Worm (Caenorhabditis elegans) whole organism, L1 larva: ENCODE measurements around the gene C44B11.1.

Experiments
- C04F5.9 ChIP-seq: sonication (generic microtip); optimal IDR thresholded peaks from 2 replicates; lab custom pipeline; 2016; ENCODE audit warnings: missing genetic modification characterization, missing compliant biosample characterization
- F16B12.6 ChIP-seq: fragments of 150-350 bp; optimal IDR thresholded peaks from 2 replicates; lab custom pipeline; 2014; ENCODE audit warnings: missing biosample characterization, missing genetic modification characterization
- Y116A8C.19 ChIP-seq: sonication (generic microtip); optimal IDR thresholded peaks from 2 replicates; lab custom pipeline; 2016; ENCODE audit warnings: missing compliant biosample characterization, missing genetic modification characterization, borderline replicate concordance
- aha-1 ChIP-seq: fragments of 150-350 bp; optimal IDR thresholded peaks from 2 replicates; lab custom pipeline; 2014; ENCODE audit warnings: missing biosample characterization, missing genetic modification characterization
- alr-1 ChIP-seq: fragments of 200-800 bp; sonication (Bioruptor generic); optimal IDR thresholded peaks from 2 replicates; lab custom pipeline; 2018; ENCODE audit warnings: borderline replicate concordance, mild to moderate bottlenecking, missing genetic modification characterization, missing compliant biosample characterization
- aly-2 ChIP-seq: fragments of 150-350 bp; optimal IDR thresholded peaks from 2 replicates; lab custom pipeline; 2014; ENCODE audit warnings: missing biosample characterization, missing genetic modification characterization
- ama-1 ChIP-seq: fragments of 150-350 bp; optimal IDR thresholded peaks from 2 replicates; lab custom pipeline; 2014
- blmp-1 ChIP-seq: fragments of 150-350 bp; optimal IDR thresholded peaks from 2 replicates; lab custom pipeline; 2014; ENCODE audit warnings: missing biosample characterization, missing genetic modification characterization
- ceh-8 ChIP-seq: fragments of 200-800 bp; sonication (Bioruptor generic); optimal IDR thresholded peaks from 2 replicates; lab custom pipeline; 2018; ENCODE audit warnings: mild to moderate bottlenecking, missing genetic modification characterization, moderate library complexity, missing compliant biosample characterization
- ceh-82 ChIP-seq, 3 experiments: fragments of 150-350 bp in 1 of 3; sonication (generic microtip) in 2 of 3; optimal IDR thresholded peaks; 2 replicates each; lab custom pipeline; 2014 to 2017; ENCODE audit warnings: missing biosample characterization in 3 of 3, missing genetic modification characterization in 3 of 3
- ceh-88 ChIP-seq: fragments of 200-800 bp; sonication (Bioruptor generic); IDR thresholded peaks from 2 replicates; pipeline ENCODE4 v1.3.6; 2022; ENCODE audit warnings: missing genetic modification characterization, missing compliant biosample characterization
- ceh-90 ChIP-seq: sonication (generic microtip); optimal IDR thresholded peaks from 2 replicates; lab custom pipeline; 2016; ENCODE audit warnings: missing genetic modification characterization, missing compliant biosample characterization
- dpl-1 ChIP-seq, 3 experiments: fragments of 150-350 bp in 2 of 3; sonication (generic microtip) in 1 of 3; optimal IDR thresholded peaks; 2 replicates each; lab custom pipeline; 2014 to 2017; ENCODE audit warnings: missing biosample characterization in 3 of 3, missing genetic modification characterization in 3 of 3, missing genetic modification reagents in 3 of 3
- efl-3 ChIP-seq: fragments of 200-800 bp; sonication (Bioruptor generic); optimal IDR thresholded peaks from 2 replicates; lab custom pipeline; 2018; ENCODE audit warnings: mild to moderate bottlenecking, missing genetic modification characterization, missing compliant biosample characterization
- egl-13 ChIP-seq: sonication (generic microtip); optimal IDR thresholded peaks from 2 replicates; lab custom pipeline; 2016; ENCODE audit warnings: missing genotype, missing genetic modification reagents, missing genetic modification characterization, missing compliant biosample characterization
- elt-3 ChIP-seq, 6 experiments: fragments of 150-350 bp in 1 of 6; sonication (generic microtip); optimal IDR thresholded peaks; 2 replicates each; lab custom pipeline; 2017 to 2018; ENCODE audit warnings: missing biosample characterization in 6 of 6, missing genetic modification characterization in 6 of 6, inconsistent platforms in 1 of 6
- fkh-10 ChIP-seq: sonication (generic microtip); optimal IDR thresholded peaks from 2 replicates; lab custom pipeline; 2017; ENCODE audit warnings: missing biosample characterization, missing genetic modification reagents, missing genetic modification characterization
- fkh-8 ChIP-seq: sonication (generic microtip); optimal IDR thresholded peaks from 2 replicates; lab custom pipeline; 2016; ENCODE audit warnings: mild to moderate bottlenecking, missing genetic modification characterization, missing compliant biosample characterization
- fos-1 ChIP-seq: fragments of 150-350 bp; optimal IDR thresholded peaks from 2 replicates; lab custom pipeline; 2014; ENCODE audit warnings: missing biosample characterization, missing genetic modification characterization
- grh-1 ChIP-seq: fragments of 200-800 bp; sonication (Bioruptor generic); IDR thresholded peaks from 2 replicates; pipeline ENCODE4 v1.3.6; 2022; ENCODE audit warnings: missing genetic modification reagents, missing genetic modification characterization, missing compliant biosample characterization
- hlh-17 ChIP-seq: fragments of 200-800 bp; sonication (Bioruptor generic); optimal IDR thresholded peaks from 2 replicates; lab custom pipeline; 2018; ENCODE audit warnings: missing genetic modification characterization, mild to moderate bottlenecking, missing compliant biosample characterization, moderate library complexity, borderline replicate concordance
- hlh-4 ChIP-seq: sonication (generic microtip); optimal IDR thresholded peaks from 2 replicates; lab custom pipeline; 2016; ENCODE audit warnings: mild to moderate bottlenecking, missing genetic modification characterization, missing compliant biosample characterization
- hpl-2 ChIP-seq: fragments of 150-350 bp; optimal IDR thresholded peaks from 2 replicates; lab custom pipeline; 2014; ENCODE audit warnings: missing biosample characterization, missing genetic modification reagents, missing genetic modification characterization
- isw-1 ChIP-seq: fragments of 200-800 bp; sonication (Bioruptor generic); IDR thresholded peaks from 2 replicates; pipeline ENCODE4 v1.3.6; 2022; ENCODE audit warnings: missing genetic modification characterization, missing compliant biosample characterization
- jun-1 ChIP-seq: fragments of 150-350 bp; optimal IDR thresholded peaks from 2 replicates; lab custom pipeline; 2014; ENCODE audit warnings: missing biosample characterization, missing genetic modification reagents, missing genetic modification characterization
- lin-14 ChIP-seq: fragments of 200-800 bp; sonication (Bioruptor generic); optimal IDR thresholded peaks from 2 replicates; lab custom pipeline; 2018; ENCODE audit warnings: mild to moderate bottlenecking, missing genetic modification characterization, moderate library complexity, missing compliant biosample characterization
- lin-15B ChIP-seq: fragments of 150-350 bp; sonication (generic microtip); optimal IDR thresholded peaks from 3 replicates; lab custom pipeline; 2014; ENCODE audit warnings: missing biosample characterization, missing genetic modification characterization
- lin-35 ChIP-seq, 2 experiments: fragments of 150-350 bp; optimal IDR thresholded peaks; 2 replicates each; lab custom pipeline; 2014; ENCODE audit warnings: missing biosample characterization in 2 of 2, missing genetic modification characterization in 2 of 2, missing genetic modification reagents in 2 of 2
- lsy-2 ChIP-seq, 2 experiments: fragments of 150-350 bp; optimal IDR thresholded peaks; 2 replicates each; lab custom pipeline; 2014; ENCODE audit warnings: missing biosample characterization in 2 of 2, missing genetic modification characterization in 2 of 2
- mab-9 ChIP-seq: fragments of 200-800 bp; sonication (Bioruptor generic); IDR thresholded peaks from 2 replicates; pipeline ENCODE4 v1.3.6; 2022; ENCODE audit warnings: missing genetic modification reagents, missing genetic modification characterization, missing compliant biosample characterization
- nhr-12 ChIP-seq: sonication (generic microtip); optimal IDR thresholded peaks from 2 replicates; lab custom pipeline; 2017; ENCODE audit warnings: missing biosample characterization, missing genetic modification characterization
- nhr-19 ChIP-seq: fragments of 200-800 bp; sonication (Bioruptor generic); conservative IDR thresholded peaks from 2 replicates; pipeline ENCODE4 v1.3.6; 2022; ENCODE audit warnings: missing genetic modification characterization, missing compliant biosample characterization
- nhr-237 ChIP-seq: fragments of 150-350 bp; optimal IDR thresholded peaks from 2 replicates; lab custom pipeline; 2014; ENCODE audit warnings: missing biosample characterization, missing genetic modification characterization
- nhr-71 ChIP-seq: sonication (generic microtip); optimal IDR thresholded peaks from 2 replicates; lab custom pipeline; 2016; ENCODE audit warnings: mild to moderate bottlenecking, missing genetic modification characterization, moderate library complexity, missing compliant biosample characterization
- nhr-84 ChIP-seq: sonication (generic microtip); optimal IDR thresholded peaks from 2 replicates; lab custom pipeline; 2017; ENCODE audit warnings: missing biosample characterization, missing genetic modification characterization
- nhr-90 ChIP-seq: sonication (generic microtip); optimal IDR thresholded peaks from 2 replicates; lab custom pipeline; 2016; ENCODE audit warnings: mild to moderate bottlenecking, missing genetic modification characterization, missing compliant biosample characterization; ENCODE audit not compliant: poor library complexity
- pqm-1 ChIP-seq: sonication (generic microtip); optimal IDR thresholded peaks from 3 replicates; lab custom pipeline; 2017; ENCODE audit warnings: missing biosample characterization, missing genetic modification characterization
- rnt-1 ChIP-seq: sonication (generic microtip); optimal IDR thresholded peaks from 2 replicates; lab custom pipeline; 2016; ENCODE audit warnings: mild to moderate bottlenecking, missing genetic modification characterization, moderate library complexity, missing compliant biosample characterization
- skn-1 ChIP-seq: fragments of 150-350 bp; optimal IDR thresholded peaks from 2 replicates; lab custom pipeline; 2014; ENCODE audit warnings: missing biosample characterization, missing genetic modification characterization
- snpc-4 ChIP-seq: fragments of 150-350 bp; optimal IDR thresholded peaks from 2 replicates; lab custom pipeline; 2014; ENCODE audit warnings: missing biosample characterization, missing genetic modification characterization
- tbx-2 ChIP-seq: sonication (generic microtip); optimal IDR thresholded peaks from 2 replicates; lab custom pipeline; 2016; ENCODE audit warnings: missing genetic modification characterization, missing compliant biosample characterization
- tlp-1 ChIP-seq: fragments of 150-350 bp; optimal IDR thresholded peaks from 2 replicates; lab custom pipeline; 2014; ENCODE audit warnings: missing biosample characterization, missing genetic modification characterization
- unc-30 ChIP-seq: sonication (generic microtip); optimal IDR thresholded peaks from 2 replicates; lab custom pipeline; 2017; ENCODE audit warnings: missing biosample characterization, missing genetic modification characterization
- unc-62 ChIP-seq: fragments of 150-350 bp; optimal IDR thresholded peaks from 2 replicates; lab custom pipeline; 2014; ENCODE audit warnings: missing biosample characterization, missing genetic modification reagents, missing genetic modification characterization
- unc-86 ChIP-seq: sonication (generic microtip); optimal IDR thresholded peaks from 2 replicates; lab custom pipeline; 2016; ENCODE audit warnings: missing genetic modification characterization, missing compliant biosample characterization

The C44B11.1 gene

DNA sequence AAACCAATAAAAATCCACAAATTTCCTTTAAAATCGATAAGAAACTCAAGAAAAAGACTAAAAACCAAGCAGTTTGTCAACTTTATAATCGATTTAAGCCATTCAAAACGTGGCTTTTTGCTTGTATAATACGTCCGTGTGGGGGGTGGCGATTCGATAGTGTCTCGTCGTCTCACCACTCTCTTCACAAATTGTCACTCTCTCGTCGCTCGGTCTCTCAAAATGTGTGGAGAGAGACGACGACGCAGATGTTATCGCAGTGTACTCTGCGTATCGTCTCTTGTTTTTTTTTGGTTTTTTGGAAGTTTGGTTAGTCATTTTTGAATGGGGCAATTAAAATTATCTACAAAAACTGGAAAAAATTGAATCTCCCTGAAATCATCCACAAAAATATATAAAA lies 27.5 kb upstream of the C44B11.1 start (continued):
- TF ChIP-seq aha-1 (tag; lab: Kevin White, UChicago) (no peak), egl-13 (tag; lab: Kevin White, UChicago) (no peak), lin-15B (tag; lab: Kevin White, UChicago) (no peak), nhr-90 (no peak), hlh-4 (tag; lab: Kevin White, UChicago) (no peak), lin-35 (GFP tag; optimal IDR thresholded peaks at IDR 0.05; lab: Kevin White, UChicago) (peak; percentile 27 to 28)

ce11 chrIII:3129036-3129435 lies 26.0 kb upstream of the C44B11.1 start, which contains the start of gene Y53G8B.1:
Gene Y53G8B.1 (plus strand): TSS chrIII:3129277.
- TF ChIP-seq blmp-1 (tag; lab: Kevin White, UChicago) (peak; percentile 24), lin-14 (peak; percentile 7), hpl-2 (GFP tag; lab: Kevin White, UChicago) (no peak)

DNA sequence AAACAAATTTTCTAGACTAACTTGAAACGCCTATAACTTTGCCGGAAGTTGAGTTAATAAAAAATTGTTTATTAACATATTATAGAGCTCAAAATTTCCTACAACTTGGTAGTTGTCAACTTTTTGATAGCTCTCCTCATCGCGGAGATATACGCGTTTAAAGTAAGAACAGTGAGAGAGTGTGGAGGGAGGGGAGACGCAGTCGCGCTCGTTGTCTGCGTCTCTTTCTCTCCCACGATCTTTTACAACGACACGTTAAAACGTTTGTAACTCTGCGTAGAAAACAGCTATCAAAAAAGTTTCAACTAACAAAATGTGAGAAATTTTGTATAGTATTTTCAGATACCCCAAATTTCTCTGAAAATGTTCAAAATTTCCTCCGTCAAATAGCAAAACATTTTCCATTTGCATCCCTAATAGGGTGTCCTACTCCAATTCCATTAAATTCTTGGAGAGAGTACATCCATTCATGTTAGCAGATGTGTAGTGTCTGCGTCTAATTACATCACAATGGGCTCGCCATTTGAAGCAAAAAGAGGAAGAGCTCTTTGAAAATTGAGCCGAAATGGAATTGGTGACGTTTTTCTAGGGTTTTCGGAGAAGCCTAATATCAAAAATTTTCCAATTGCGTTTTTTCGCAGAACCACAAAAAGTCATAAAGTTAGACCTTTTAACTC lies 18.6 kb upstream of the C44B11.1 start:
- TF ChIP-seq lsy-2 (tag; optimal IDR thresholded peaks at IDR 0.05; lab: Kevin White, UChicago), result no peak
- peak; percentile 64 for TF ChIP-seq lin-14

DNA sequence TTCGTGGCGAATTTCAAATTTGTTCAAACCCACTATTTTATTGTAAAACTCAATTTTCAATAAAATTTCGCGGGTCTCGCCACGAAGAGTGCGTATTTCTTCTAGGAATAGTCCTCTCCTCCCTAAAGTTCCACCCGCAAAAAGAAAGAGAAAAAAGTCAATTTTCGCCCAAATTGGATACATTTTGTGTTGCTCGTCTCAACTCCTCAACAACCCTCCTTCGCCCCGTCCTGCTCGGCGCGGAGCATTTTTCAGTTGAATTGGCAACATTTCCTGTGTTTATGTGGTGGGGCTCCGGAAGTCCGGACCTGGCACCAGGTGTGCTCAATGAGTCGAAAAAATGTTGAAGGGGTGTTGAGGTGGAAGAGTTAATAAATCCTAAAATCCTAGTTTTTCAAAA lies 17.0 kb upstream of the C44B11.1 start:
- TF ChIP-seq tlp-1 (no peak), lin-14 (peak; percentile 61), fkh-8 (tag; lab: Kevin White, UChicago) (peak; percentile 41), ceh-88 (GFP tag; lab: Robert Waterston, UW) (no peak)

DNA sequence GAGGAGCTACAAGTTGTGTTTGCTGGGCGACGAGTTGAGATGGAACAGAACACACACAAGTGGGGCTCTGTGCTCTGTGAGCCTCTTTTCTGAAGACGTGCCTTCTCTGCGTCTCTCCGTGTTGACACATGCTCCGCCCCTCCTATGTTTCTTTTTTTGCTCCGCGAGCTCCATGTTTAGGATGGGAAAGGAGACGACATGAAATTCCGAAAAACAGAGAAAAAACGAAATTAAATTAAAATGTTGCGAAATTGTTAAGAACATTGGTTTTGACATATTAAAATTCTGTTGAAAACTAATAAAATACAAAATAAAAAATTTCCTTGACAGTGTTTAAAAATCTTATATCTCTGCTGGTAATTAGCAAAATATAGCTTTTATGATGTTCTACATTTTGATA lies 15.9 kb upstream of the C44B11.1 start, which contains the start of gene mec-12:
Gene mec-12, minus strand, starts transcription at position 91 of the 400 bp plus-strand sequence.
- TF ChIP-seq nhr-237 (tag; lab: Kevin White, UChicago), result no peak
- TF ChIP-seq snpc-4 (tag; lab: Kevin White, UChicago), result no peak
- TF ChIP-seq F16B12.6, result no peak
- peak; percentile 40 for TF ChIP-seq nhr-71 (tag; lab: Kevin White, UChicago)
- no peak for TF ChIP-seq efl-3 (GFP tag; lab: Kevin White, UChicago)
- peak; percentile 10 for TF ChIP-seq tbx-2 (tag; lab: Kevin White, UChicago)
- TF ChIP-seq skn-1 (tag; lab: Kevin White, UChicago), result no peak
- no peak for TF ChIP-seq lin-15B (tag; lab: Kevin White, UChicago)
- no peak for TF ChIP-seq aly-2 (tag; lab: Kevin White, UChicago)
- TF ChIP-seq unc-86, result no peak
- TF ChIP-seq nhr-12 (tag; lab: Kevin White, UChicago), result no peak
- TF ChIP-seq Y116A8C.19 (tag; lab: Kevin White, UChicago), result no peak
- TF ChIP-seq ama-1 (lab: Kevin White, UChicago), result no peak
- no peak for TF ChIP-seq grh-1 (GFP tag; lab: Robert Waterston, UW)
- TF ChIP-seq mab-9 (GFP tag; lab: Robert Waterston, UW), result no peak
- TF ChIP-seq rnt-1 (tag; lab: Kevin White, UChicago), result no peak
- TF ChIP-seq unc-30 (tag; lab: Kevin White, UChicago), result no peak
- no peak for TF ChIP-seq nhr-84
- TF ChIP-seq ceh-82 (tag; optimal IDR thresholded peaks at IDR 0.05; lab: Kevin White, UChicago), result peak in 2 of 3 experiments; percentile 32 to 39
- TF ChIP-seq ceh-90 (tag; lab: Kevin White, UChicago), result no peak
- TF ChIP-seq fkh-10, result peak; percentile 34
- no peak for TF ChIP-seq elt-3 (tag; optimal IDR thresholded peaks at IDR 0.05; lab: Kevin White, UChicago)
- TF ChIP-seq nhr-19 (GFP tag; lab: Robert Waterston, UW), result no peak
- no peak for TF ChIP-seq C04F5.9 (tag; lab: Kevin White, UChicago)
- no peak for TF ChIP-seq ceh-8 (GFP tag; lab: Kevin White, UChicago)
- TF ChIP-seq unc-62, result no peak
- TF ChIP-seq fos-1 (tag; lab: Kevin White, UChicago), result no peak
- TF ChIP-seq isw-1 (GFP tag; lab: Robert Waterston, UW), result no peak
- TF ChIP-seq jun-1, result no peak
- TF ChIP-seq hlh-17 (GFP tag; lab: Kevin White, UChicago), result no peak
- TF ChIP-seq dpl-1 (GFP tag; optimal IDR thresholded peaks at IDR 0.05; lab: Kevin White, UChicago), result no peak
- TF ChIP-seq alr-1 (tag; lab: Kevin White, UChicago), result no peak
- TF ChIP-seq pqm-1 (tag; lab: Kevin White, UChicago), result no peak
